Worm (Caenorhabditis elegans) whole organism, L1 larva: ENCODE results near the gene sru-11.

Experiments
- C04F5.9 ChIP-seq: sonication (generic microtip); optimal IDR thresholded peaks from 2 replicates; lab custom pipeline; 2016; ENCODE audit warnings: missing genetic modification characterization, missing compliant biosample characterization
- aly-2 ChIP-seq: fragments of 150-350 bp; optimal IDR thresholded peaks from 2 replicates; lab custom pipeline; 2014; ENCODE audit warnings: missing biosample characterization, missing genetic modification characterization
- ceh-63 ChIP-seq: fragments of 200-800 bp; sonication (Bioruptor generic); optimal IDR thresholded peaks from 2 replicates; lab custom pipeline; 2018; ENCODE audit warnings: mild to moderate bottlenecking, missing genetic modification characterization, missing compliant biosample characterization
- ces-1 ChIP-seq: fragments of 150-350 bp; optimal IDR thresholded peaks from 2 replicates; lab custom pipeline; 2014; ENCODE audit warnings: missing biosample characterization, missing genetic modification reagents, missing genetic modification characterization
- dpl-1 ChIP-seq, 3 experiments: fragments of 150-350 bp in 2 of 3; sonication (generic microtip) in 1 of 3; optimal IDR thresholded peaks; 2 replicates each; lab custom pipeline; 2014 to 2017; ENCODE audit warnings: missing biosample characterization in 3 of 3, missing genetic modification characterization in 3 of 3, missing genetic modification reagents in 3 of 3
- egl-13 ChIP-seq: sonication (generic microtip); optimal IDR thresholded peaks from 2 replicates; lab custom pipeline; 2016; ENCODE audit warnings: missing genotype, missing genetic modification reagents, missing genetic modification characterization, missing compliant biosample characterization
- fkh-8 ChIP-seq: sonication (generic microtip); optimal IDR thresholded peaks from 2 replicates; lab custom pipeline; 2016; ENCODE audit warnings: mild to moderate bottlenecking, missing genetic modification characterization, missing compliant biosample characterization
- fos-1 ChIP-seq: fragments of 150-350 bp; optimal IDR thresholded peaks from 2 replicates; lab custom pipeline; 2014; ENCODE audit warnings: missing biosample characterization, missing genetic modification characterization
- grh-1 ChIP-seq: fragments of 200-800 bp; sonication (Bioruptor generic); IDR thresholded peaks from 2 replicates; pipeline ENCODE4 v1.3.6; 2022; ENCODE audit warnings: missing genetic modification reagents, missing genetic modification characterization, missing compliant biosample characterization
- jun-1 ChIP-seq: fragments of 150-350 bp; optimal IDR thresholded peaks from 2 replicates; lab custom pipeline; 2014; ENCODE audit warnings: missing biosample characterization, missing genetic modification reagents, missing genetic modification characterization
- lin-14 ChIP-seq: fragments of 200-800 bp; sonication (Bioruptor generic); optimal IDR thresholded peaks from 2 replicates; lab custom pipeline; 2018; ENCODE audit warnings: mild to moderate bottlenecking, missing genetic modification characterization, moderate library complexity, missing compliant biosample characterization
- lin-15B ChIP-seq: fragments of 150-350 bp; sonication (generic microtip); optimal IDR thresholded peaks from 3 replicates; lab custom pipeline; 2014; ENCODE audit warnings: missing biosample characterization, missing genetic modification characterization
- mep-1 ChIP-seq: fragments of 150-350 bp; optimal IDR thresholded peaks from 2 replicates; lab custom pipeline; 2014; ENCODE audit warnings: missing biosample characterization, missing genetic modification characterization
- nhr-47 ChIP-seq: sonication (generic microtip); optimal IDR thresholded peaks from 2 replicates; lab custom pipeline; 2016; ENCODE audit warnings: mild to moderate bottlenecking, missing genetic modification characterization, moderate library complexity, missing compliant biosample characterization
- nhr-71 ChIP-seq: sonication (generic microtip); optimal IDR thresholded peaks from 2 replicates; lab custom pipeline; 2016; ENCODE audit warnings: mild to moderate bottlenecking, missing genetic modification characterization, moderate library complexity, missing compliant biosample characterization
- nhr-84 ChIP-seq: sonication (generic microtip); optimal IDR thresholded peaks from 2 replicates; lab custom pipeline; 2017; ENCODE audit warnings: missing biosample characterization, missing genetic modification characterization
- snu-23 ChIP-seq: sonication (generic microtip); optimal IDR thresholded peaks from 2 replicates; lab custom pipeline; 2016; ENCODE audit warnings: missing genetic modification characterization, missing compliant biosample characterization
- swsn-7 ChIP-seq: sonication (generic microtip); optimal IDR thresholded peaks from 2 replicates; lab custom pipeline; 2016; ENCODE audit warnings: missing genetic modification characterization, missing compliant biosample characterization
- tbx-2 ChIP-seq: sonication (generic microtip); optimal IDR thresholded peaks from 2 replicates; lab custom pipeline; 2016; ENCODE audit warnings: missing genetic modification characterization, missing compliant biosample characterization
- unc-62 ChIP-seq: fragments of 150-350 bp; optimal IDR thresholded peaks from 2 replicates; lab custom pipeline; 2014; ENCODE audit warnings: missing biosample characterization, missing genetic modification reagents, missing genetic modification characterization
- xbp-1 ChIP-seq: sonication (generic microtip); optimal IDR thresholded peaks from 2 replicates; lab custom pipeline; 2016; ENCODE audit warnings: missing genetic modification characterization, missing compliant biosample characterization
- zip-4 ChIP-seq: fragments of 200-800 bp; sonication (Bioruptor generic); optimal IDR thresholded peaks from 2 replicates; lab custom pipeline; 2018; ENCODE audit warnings: mild to moderate bottlenecking, missing genetic modification characterization, moderate library complexity, missing compliant biosample characterization

The sru-11 gene

DNA sequence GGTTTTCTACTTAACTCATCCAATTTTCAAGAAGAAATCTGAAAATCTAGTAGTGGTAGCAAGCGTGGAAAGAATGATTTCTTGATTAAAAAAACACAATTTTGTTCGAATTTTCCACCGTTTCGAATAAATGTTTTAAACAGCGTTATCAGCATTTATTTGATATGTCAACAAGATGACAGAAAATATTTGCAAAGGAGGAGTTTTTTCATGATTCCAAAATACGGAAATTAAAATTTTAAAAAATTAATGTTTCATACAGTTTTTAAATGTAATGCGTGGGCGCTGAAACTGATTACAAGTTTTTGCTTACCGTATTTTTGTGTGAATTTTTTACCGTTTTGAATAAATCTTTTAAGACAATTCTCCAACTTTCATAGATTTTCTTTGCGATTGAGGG lies 47.9 kb downstream of the sru-11 start:
- no peak for TF ChIP-seq ceh-63 (GFP tag; lab: Kevin White, UChicago)
- no peak for TF ChIP-seq nhr-47 (tag; lab: Kevin White, UChicago)
- no peak for TF ChIP-seq egl-13
- no peak for TF ChIP-seq fos-1
- TF ChIP-seq fkh-8, result no peak
- TF ChIP-seq xbp-1 (tag; lab: Kevin White, UChicago), result no peak
- no peak for TF ChIP-seq zip-4 (GFP tag; lab: Kevin White, UChicago)
- TF ChIP-seq snu-23, result no peak
- TF ChIP-seq, all 84 proteins: peak for 0

DNA sequence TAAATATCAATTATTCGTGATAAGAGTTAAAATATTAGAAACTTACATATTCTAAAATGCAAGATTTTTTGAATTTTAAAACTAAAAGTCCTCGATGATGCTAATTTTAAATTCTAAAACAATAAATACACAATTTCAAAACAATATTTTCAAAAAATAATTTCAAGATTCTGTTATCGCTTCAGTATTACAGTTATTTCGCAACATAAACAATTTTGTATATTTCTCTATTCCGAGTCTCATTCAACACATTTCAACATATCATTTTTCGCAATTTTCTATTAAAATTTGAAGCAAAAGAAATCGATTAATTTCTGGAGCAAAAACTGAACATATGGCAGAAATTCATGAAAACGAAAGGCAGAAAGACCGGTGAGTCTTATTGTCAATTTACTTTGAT lies 48.4 kb downstream of the sru-11 start, which contains the start of gene fbxa-98:
Gene fbxa-98 (plus strand): TSS at position 243 of the 400 bp plus-strand sequence.
- TF ChIP-seq swsn-7 (tag; lab: Kevin White, UChicago), result no peak
- no peak for TF ChIP-seq jun-1
- no peak for TF ChIP-seq nhr-84 (tag; lab: Kevin White, UChicago)
- no peak for TF ChIP-seq grh-1 (GFP tag; lab: Robert Waterston, UW)
- TF ChIP-seq fkh-8, result no peak
- TF ChIP-seq aly-2, result no peak
- no peak for TF ChIP-seq mep-1 (tag; lab: Kevin White, UChicago)
- TF ChIP-seq C04F5.9, result no peak
- TF ChIP-seq nhr-71, result no peak
- no peak for TF ChIP-seq dpl-1 (GFP tag; optimal IDR thresholded peaks at IDR 0.05; lab: Kevin White, UChicago)
- no peak for TF ChIP-seq lin-14 (GFP tag; lab: Kevin White, UChicago)
- TF ChIP-seq tbx-2 (tag; lab: Kevin White, UChicago), result no peak
- TF ChIP-seq ces-1 (GFP tag; lab: Kevin White, UChicago), result no peak
- no peak for TF ChIP-seq lin-15B
- TF ChIP-seq unc-62, result no peak
